Worm (Caenorhabditis elegans): ENCODE data around the gene T01B6.1.

Gene T01B6.1

ce11 chrX:2382227-2382626, 46.7 kb downstream of the T01B6.1 start (continued):
- no peak for TF ChIP-seq snpc-1.2 (GFP tag; IDR thresholded peaks at IDR 0.05)

ce11 chrX:2385453-2385852, 50.0 kb downstream of the T01B6.1 start, which contains the start of gene F47G3.1:
Gene F47G3.1 (plus strand): TSS chrX:2385753.
- TF ChIP-seq hif-1 (tag; optimal IDR thresholded peaks at IDR 0.05) = no peak
- peak; percentile 16 for TF ChIP-seq aha-1 (tag)
- peak; percentile 43 for TF ChIP-seq mxl-3 (GFP tag; optimal IDR thresholded peaks at IDR 0.05)
- 0 out of 2 replicates have a peak, but pooled peaks have one; percentile 28 for TF ChIP-seq madf-9 (GFP tag; conservative IDR thresholded peaks at IDR 0.05)
- TF ChIP-seq hlh-11 (tag; optimal IDR thresholded peaks at IDR 0.05) = peak; percentile 34
- no peak for TF ChIP-seq zfp-3 (GFP tag; conservative IDR thresholded peaks at IDR 0.05)

ce11 chrX:2386922-2387566, 51.6 kb downstream of the T01B6.1 start:
- TF ChIP-seq aha-1 (tag) (peak; percentile 94), hlh-30 (tag; optimal IDR thresholded peaks at IDR 0.05; ENCODE audit: insufficient read depth) (peak; percentile 26), dmd-8 (GFP tag; IDR thresholded peaks at IDR 0.05) (no peak), nhr-42 (GFP tag; IDR thresholded peaks at IDR 0.05) (no peak), F37D6.2 (tag; optimal IDR thresholded peaks at IDR 0.05) (no peak), nhr-48 (tag; optimal IDR thresholded peaks at IDR 0.05) (no peak), mxl-3 (GFP tag; optimal IDR thresholded peaks at IDR 0.05) (peak; percentile 46), nhr-28 (tag; optimal IDR thresholded peaks at IDR 0.05) (peak; percentile 14), lin-13 (GFP tag; optimal IDR thresholded peaks at IDR 0.05) (no peak), madf-5 (GFP tag; IDR thresholded peaks at IDR 0.05) (no peak)

ce11 chrX:2394983-2395382, 59.5 kb downstream of the T01B6.1 start, which contains the start of gene C43H6.6:
Gene C43H6.6 (plus strand): TSS chrX:2395283.
- TF ChIP-seq nhr-111 (GFP tag; optimal IDR thresholded peaks at IDR 0.05) (no peak), mes-2 (tag; optimal IDR thresholded peaks at IDR 0.05; ENCODE audit: poor library complexity, severe bottlenecking) (no peak), unc-62 (GFP tag; optimal IDR thresholded peaks at IDR 0.05 in 1 of 2) (no peak), unc-62 (tag; optimal IDR thresholded peaks at IDR 0.05) (no peak), daf-12 (tag; optimal IDR thresholded peaks at IDR 0.05) (no peak), Y105C5A.15 (GFP tag; IDR thresholded peaks at IDR 0.05) (no peak), hlh-30 (tag; optimal IDR thresholded peaks at IDR 0.05; ENCODE audit: insufficient read depth) (no peak), zfp-3 (GFP tag; conservative IDR thresholded peaks at IDR 0.05) (no peak)

Measured in whole organism, L4 larva.